ENCODE assay signal across 1 fruit fly cellular context in genomic region chr3L:14028485-14029384, dm6.
TF ChIP-seq lines count a peak whose summit lies in the region.

Gene Ptip (minus strand): TSS chr3L:14029121.

TF ChIP-seq in whole organism, embryonic, 481 proteins besides CTCF, POLR2A, EP300 and RAD21 (continued from another document):
- TF ChIP-seq bbx (GFP tag; IDR thresholded peaks at IDR 0.05; lab: Robert Waterston, UW; ENCODE audit: partially characterized antibody) (peak; percentile 98), D (optimal IDR thresholded peaks at IDR 0.05; lab: Kevin White, UChicago) (peak; percentile 40), D (GFP tag; optimal IDR thresholded peaks at IDR 0.05; lab: Kevin White, UChicago) (no peak), lola (GFP tag; optimal IDR thresholded peaks at IDR 0.05; lab: Kevin White, UChicago) (peak in 1 of 3 experiments; percentile 5), Dp (GFP tag; optimal IDR thresholded peaks at IDR 0.05; lab: Kevin White, UChicago) (peak; percentile 83), CG16813 (GFP tag; IDR thresholded peaks at IDR 0.05; lab: Robert Waterston, UW; ENCODE audit: partially characterized antibody) (peak; percentile 98), Jarid2 (GFP tag; optimal IDR thresholded peaks at IDR 0.05; lab: Kevin White, UChicago) (no peak), Sry-δ (GFP tag; optimal IDR thresholded peaks at IDR 0.05; lab: Kevin White, UChicago) (peak; percentile 99), CG15696 (tag; optimal IDR thresholded peaks at IDR 0.05; lab: Kevin White, UChicago) (no peak), CG15073 (GFP tag; optimal IDR thresholded peaks at IDR 0.05; lab: Kevin White, UChicago) (no peak), CG3838 (GFP tag; optimal IDR thresholded peaks at IDR 0.05; lab: Kevin White, UChicago) (no peak), sr (GFP tag; IDR thresholded peaks at IDR 0.05; lab: Robert Waterston, UW) (peak; percentile 62; the same call in 2 of the 3 replicates), nau (GFP tag; optimal IDR thresholded peaks at IDR 0.05; lab: Kevin White, UChicago) (no peak), NC2β (GFP tag; optimal IDR thresholded peaks at IDR 0.05; lab: Kevin White, UChicago) (no peak), Six4 (GFP tag; optimal IDR thresholded peaks at IDR 0.05; lab: Kevin White, UChicago) (peak; percentile 2), yki (optimal IDR thresholded peaks at IDR 0.05; lab: Kevin White, UChicago) (no peak), Atf3 (GFP tag; optimal IDR thresholded peaks at IDR 0.05; lab: Kevin White, UChicago) (no peak), lmd (GFP tag; IDR thresholded peaks at IDR 0.05; lab: Robert Waterston, UW) (no peak), Opbp (GFP tag; IDR thresholded peaks at IDR 0.05; lab: Robert Waterston, UW; ENCODE audit: partially characterized antibody) (peak; percentile 98), corto (GFP tag; optimal IDR thresholded peaks at IDR 0.05; lab: Kevin White, UChicago) (no peak), CG14050 (GFP tag; IDR thresholded peaks at IDR 0.05; lab: Robert Waterston, UW) (no peak), CG4360 (GFP tag; IDR thresholded peaks at IDR 0.05; lab: Robert Waterston, UW) (peak; percentile 36; the same call in 1 of the 2 replicates), C15 (GFP tag; IDR thresholded peaks at IDR 0.05; lab: Robert Waterston, UW) (0 out of 3 replicates have a peak, but pooled peaks have one; percentile 43), emc (GFP tag; optimal IDR thresholded peaks at IDR 0.05; lab: Kevin White, UChicago) (no peak), CG34422 (GFP tag; IDR thresholded peaks at IDR 0.05; lab: Robert Waterston, UW) (peak; percentile 99), CG5180 (GFP tag; optimal IDR thresholded peaks at IDR 0.05; lab: Kevin White, UChicago) (no peak), CG2875 (GFP tag; optimal IDR thresholded peaks at IDR 0.05; lab: Kevin White, UChicago) (no peak), CG17612 (GFP tag; IDR thresholded peaks at IDR 0.05; lab: Robert Waterston, UW) (no peak), CG12744 (GFP tag; optimal IDR thresholded peaks at IDR 0.05; lab: Kevin White, UChicago) (no peak), CG12942 (GFP tag; optimal IDR thresholded peaks at IDR 0.05; lab: Kevin White, UChicago) (peak; percentile 17), CG43689 (GFP tag; IDR thresholded peaks at IDR 0.05; lab: Robert Waterston, UW) (no peak), pfk (GFP tag; optimal IDR thresholded peaks at IDR 0.05; lab: Kevin White, UChicago) (peak; percentile 40), Blimp-1 (GFP tag; optimal IDR thresholded peaks at IDR 0.05; lab: Kevin White, UChicago) (peak; percentile 94), HmgD (GFP tag; optimal IDR thresholded peaks at IDR 0.05; lab: Kevin White, UChicago) (peak; percentile 6), dimm (GFP tag; IDR thresholded peaks at IDR 0.05; lab: Robert Waterston, UW) (no peak), caup (GFP tag; optimal IDR thresholded peaks at IDR 0.05; lab: Kevin White, UChicago; ENCODE audit: severe bottlenecking) (peak; percentile 70), CG11695 (GFP tag; IDR thresholded peaks at IDR 0.05; lab: Robert Waterston, UW) (no peak; the same call in 2 of the 3 replicates), CG4820 (GFP tag; optimal IDR thresholded peaks at IDR 0.05; lab: Kevin White, UChicago) (no peak), Bteb2 (GFP tag; optimal IDR thresholded peaks at IDR 0.05; lab: Kevin White, UChicago) (no peak), Xbp1 (GFP tag; optimal IDR thresholded peaks at IDR 0.05; lab: Kevin White, UChicago) (peak; percentile 37), zfh2 (GFP tag; optimal IDR thresholded peaks at IDR 0.05; lab: Kevin White, UChicago) (peak; percentile 47), p53 (GFP tag; optimal IDR thresholded peaks at IDR 0.05; lab: Kevin White, UChicago) (peak; percentile 8), Max (GFP tag; optimal IDR thresholded peaks at IDR 0.05; lab: Kevin White, UChicago) (peak; percentile 41), sim (GFP tag; IDR thresholded peaks at IDR 0.05; lab: Robert Waterston, UW) (no peak), Nf-YB (GFP tag; optimal IDR thresholded peaks at IDR 0.05; lab: Kevin White, UChicago) (no peak), CG4404 (GFP tag; IDR thresholded peaks at IDR 0.05; lab: Robert Waterston, UW) (no peak), CG8944 (GFP tag; optimal IDR thresholded peaks at IDR 0.05; lab: Kevin White, UChicago) (no peak), CG11696 (GFP tag; IDR thresholded peaks at IDR 0.05; lab: Robert Waterston, UW) (peak; percentile 25; the same call in 1 of the 2 replicates), CG11456 (GFP tag; IDR thresholded peaks at IDR 0.05; lab: Robert Waterston, UW) (0 out of 3 replicates have a peak, but pooled peaks have one; percentile 7), CG9797 (GFP tag; optimal IDR thresholded peaks at IDR 0.05; lab: Kevin White, UChicago) (peak; percentile 29), CG8388 (GFP tag; optimal IDR thresholded peaks at IDR 0.05; lab: Kevin White, UChicago) (no peak), pnt (GFP tag; optimal IDR thresholded peaks at IDR 0.05; lab: Kevin White, UChicago) (no peak), CG10431 (GFP tag; optimal IDR thresholded peaks at IDR 0.05; lab: Kevin White, UChicago) (peak; percentile 71), tll (GFP tag; optimal IDR thresholded peaks at IDR 0.05; lab: Kevin White, UChicago) (peak in 1 of 2 experiments; percentile 25), CG8089 (GFP tag; optimal IDR thresholded peaks at IDR 0.05; lab: Kevin White, UChicago) (no peak), slou (GFP tag; optimal IDR thresholded peaks at IDR 0.05; lab: Kevin White, UChicago) (no peak), Oaz (GFP tag; IDR thresholded peaks at IDR 0.05; lab: Robert Waterston, UW) (no peak), ttk (GFP tag; IDR thresholded peaks at IDR 0.05; lab: Robert Waterston, UW) (no peak), MBD-R2 (GFP tag; IDR thresholded peaks at IDR 0.05; lab: Robert Waterston, UW) (peak; percentile 75), CG2199 (GFP tag; IDR thresholded peaks at IDR 0.05; lab: Robert Waterston, UW) (no peak), CG11723 (GFP tag; optimal IDR thresholded peaks at IDR 0.05; lab: Kevin White, UChicago) (no peak), dpn (GFP tag; optimal IDR thresholded peaks at IDR 0.05; lab: Kevin White, UChicago) (peak; percentile 12 to 16), pho (GFP tag; optimal IDR thresholded peaks at IDR 0.05; lab: Kevin White, UChicago) (peak; percentile 6), CG6813 (GFP tag; optimal IDR thresholded peaks at IDR 0.05; lab: Kevin White, UChicago) (peak; percentile 54), zen2 (GFP tag; IDR thresholded peaks at IDR 0.05; lab: Robert Waterston, UW; ENCODE audit: partially characterized antibody) (peak; percentile 94), tx (GFP tag; optimal IDR thresholded peaks at IDR 0.05; lab: Kevin White, UChicago) (no peak), sens-2 (GFP tag; IDR thresholded peaks at IDR 0.05; lab: Robert Waterston, UW) (no peak), CG16863 (GFP tag; optimal IDR thresholded peaks at IDR 0.05; lab: Kevin White, UChicago) (no peak), dan (GFP tag; IDR thresholded peaks at IDR 0.05; lab: Robert Waterston, UW) (no peak), CG13296 (GFP tag; optimal IDR thresholded peaks at IDR 0.05; lab: Kevin White, UChicago) (peak; percentile 42), CG2889 (GFP tag; IDR thresholded peaks at IDR 0.05; lab: Robert Waterston, UW) (no peak), Ets97D (GFP tag; optimal IDR thresholded peaks at IDR 0.05; lab: Kevin White, UChicago) (peak; percentile 75), CG4282 (GFP tag; optimal IDR thresholded peaks at IDR 0.05; lab: Kevin White, UChicago) (peak; percentile 23), CG18764 (GFP tag; optimal IDR thresholded peaks at IDR 0.05; lab: Kevin White, UChicago) (no peak), CG14667 (GFP tag; IDR thresholded peaks at IDR 0.05; lab: Robert Waterston, UW) (no peak), Sox100B (GFP tag; optimal IDR thresholded peaks at IDR 0.05; lab: Kevin White, UChicago) (no peak), tgo (GFP tag; IDR thresholded peaks at IDR 0.05; lab: Robert Waterston, UW) (no peak), CG4707 (GFP tag; optimal IDR thresholded peaks at IDR 0.05; lab: Kevin White, UChicago) (peak; percentile 99), CG10959 (GFP tag; IDR thresholded peaks at IDR 0.05; lab: Robert Waterston, UW) (no peak), CG10209 (GFP tag; optimal IDR thresholded peaks at IDR 0.05; lab: Kevin White, UChicago) (no peak), CG11398 (GFP tag; optimal IDR thresholded peaks at IDR 0.05; lab: Kevin White, UChicago) (peak; percentile 69), CG12071 (GFP tag; optimal IDR thresholded peaks at IDR 0.05; lab: Kevin White, UChicago) (no peak), tap (tag; optimal IDR thresholded peaks at IDR 0.05; lab: Kevin White, UChicago) (no peak), hb (GFP tag; IDR thresholded peaks at IDR 0.05; lab: Robert Waterston, UW; ENCODE audit: partially characterized antibody) (peak; percentile 94), pros (GFP tag; optimal IDR thresholded peaks at IDR 0.05; lab: Kevin White, UChicago) (no peak), CG16815 (GFP tag; optimal IDR thresholded peaks at IDR 0.05; lab: Kevin White, UChicago) (no peak), gcm2 (GFP tag; optimal IDR thresholded peaks at IDR 0.05; lab: Kevin White, UChicago) (no peak), sug (tag; optimal IDR thresholded peaks at IDR 0.05; lab: Kevin White, UChicago) (peak; percentile 21), CG33213 (GFP tag; optimal IDR thresholded peaks at IDR 0.05; lab: Kevin White, UChicago) (peak; percentile 53), Dfd (GFP tag; optimal IDR thresholded peaks at IDR 0.05; lab: Kevin White, UChicago) (no peak), Dref (GFP tag; IDR thresholded peaks at IDR 0.05; lab: Robert Waterston, UW) (peak; percentile 94), CG2129 (GFP tag; IDR thresholded peaks at IDR 0.05; lab: Robert Waterston, UW; ENCODE audit: partially characterized antibody) (peak; percentile 89), CG10274 (GFP tag; optimal IDR thresholded peaks at IDR 0.05; lab: Kevin White, UChicago) (no peak), CG14965 (GFP tag; optimal IDR thresholded peaks at IDR 0.05; lab: Kevin White, UChicago; ENCODE audit: borderline replicate concordance) (no peak), CG11247 (GFP tag; IDR thresholded peaks at IDR 0.05; lab: Robert Waterston, UW) (no peak), Usf (GFP tag; optimal IDR thresholded peaks at IDR 0.05; lab: Kevin White, UChicago) (no peak), CG6254 (GFP tag; optimal IDR thresholded peaks at IDR 0.05; lab: Kevin White, UChicago) (peak; percentile 100), CG8924 (tag; optimal IDR thresholded peaks at IDR 0.05; lab: Kevin White, UChicago) (no peak), CG1647 (GFP tag; optimal IDR thresholded peaks at IDR 0.05; lab: Kevin White, UChicago) (peak; percentile 4), otp (GFP tag; IDR thresholded peaks at IDR 0.05; lab: Robert Waterston, UW) (peak; percentile 26; the same call in 1 of the 3 replicates)
